Worm (Caenorhabditis elegans) whole organism, mixed stage, embryonic: ENCODE measurements around the gene tomm-40.
A peak's percentile ranks its signal among the peaks of the same experiment; 100 is the strongest.

Experiments used
- M03D4.4 ChIP-seq: sonication (generic microtip); optimal IDR thresholded peaks from 2 replicates; lab custom pipeline; 2017; ENCODE audit warnings: mild to moderate bottlenecking, missing genetic modification characterization, missing compliant biosample characterization
- bed-3 ChIP-seq: fragments of 200-800 bp; sonication (Bioruptor generic); optimal IDR thresholded peaks from 3 replicates; lab custom pipeline; 2018; ENCODE audit warnings: mild to moderate bottlenecking, missing genetic modification characterization, moderate library complexity, missing compliant biosample characterization
- blmp-1 ChIP-seq: fragments of 150-350 bp; optimal IDR thresholded peaks from 2 replicates; lab custom pipeline; 2014; ENCODE audit warnings: missing biosample characterization, missing genetic modification characterization
- ceh-39 ChIP-seq: fragments of 150-350 bp; optimal IDR thresholded peaks from 2 replicates; lab custom pipeline; 2014; ENCODE audit warnings: missing biosample characterization, missing genetic modification characterization
- ceh-83 ChIP-seq: fragments of 200-800 bp; sonication (Bioruptor generic); optimal IDR thresholded peaks from 2 replicates; lab custom pipeline; 2018; ENCODE audit warnings: mild to moderate bottlenecking, missing genetic modification characterization, missing compliant biosample characterization
- ces-1 ChIP-seq: fragments of 150-350 bp; optimal IDR thresholded peaks from 2 replicates; lab custom pipeline; 2014; ENCODE audit warnings: missing biosample characterization, missing genetic modification reagents, missing genetic modification characterization
- cnd-1 ChIP-seq: fragments of 200-800 bp; sonication (Bioruptor generic); optimal IDR thresholded peaks from 2 replicates; lab custom pipeline; 2018; ENCODE audit warnings: mild to moderate bottlenecking, missing genetic modification characterization, missing compliant biosample characterization
- drap-1 ChIP-seq: fragments of 200-800 bp; sonication (Bioruptor generic); optimal IDR thresholded peaks from 3 replicates; lab custom pipeline; 2018; ENCODE audit warnings: mild to moderate bottlenecking, missing genetic modification characterization, missing compliant biosample characterization
- elt-1 ChIP-seq: sonication (generic microtip); optimal IDR thresholded peaks from 2 replicates; lab custom pipeline; 2017; ENCODE audit warnings: missing genetic modification characterization, mild to moderate bottlenecking, missing compliant biosample characterization, antibody characterized with exemption, moderate library complexity, borderline replicate concordance; ENCODE audit not compliant: insufficient read depth
- elt-3 ChIP-seq: fragments of 150-350 bp; optimal IDR thresholded peaks from 2 replicates; lab custom pipeline; 2014; ENCODE audit warnings: missing biosample characterization, missing genetic modification characterization
- ham-2 ChIP-seq: fragments of 200-800 bp; sonication (Bioruptor generic); optimal IDR thresholded peaks from 2 replicates; lab custom pipeline; 2018; ENCODE audit warnings: mild to moderate bottlenecking, missing genetic modification characterization, missing compliant biosample characterization
- hlh-1 ChIP-seq: fragments of 150-350 bp; optimal IDR thresholded peaks from 2 replicates; lab custom pipeline; 2014; ENCODE audit warnings: missing biosample characterization, missing genetic modification reagents, missing genetic modification characterization
- lin-13 ChIP-seq: fragments of 150-350 bp; optimal IDR thresholded peaks from 2 replicates; lab custom pipeline; 2014; ENCODE audit warnings: missing biosample characterization, missing genetic modification characterization
- lin-32 ChIP-seq: fragments of 200-800 bp; sonication (Bioruptor generic); optimal IDR thresholded peaks from 2 replicates; lab custom pipeline; 2018; ENCODE audit warnings: mild to moderate bottlenecking, missing genetic modification characterization, missing compliant biosample characterization
- lsy-2 ChIP-seq: fragments of 150-350 bp; optimal IDR thresholded peaks from 2 replicates; lab custom pipeline; 2014; ENCODE audit warnings: missing biosample characterization, missing genetic modification characterization
- mep-1 ChIP-seq: fragments of 150-350 bp; optimal IDR thresholded peaks from 2 replicates; lab custom pipeline; 2017; ENCODE audit warnings: missing biosample characterization, missing genetic modification reagents, missing genetic modification characterization, inconsistent platforms
- mls-2 ChIP-seq: sonication (generic microtip); optimal IDR thresholded peaks from 2 replicates; lab custom pipeline; 2016; ENCODE audit warnings: mild to moderate bottlenecking, missing genetic modification characterization, moderate library complexity, missing compliant biosample characterization
- nhr-2 ChIP-seq: fragments of 150-350 bp; optimal IDR thresholded peaks from 2 replicates; lab custom pipeline; 2014; ENCODE audit warnings: missing biosample characterization, missing genetic modification characterization
- nhr-237 ChIP-seq: fragments of 150-350 bp; optimal IDR thresholded peaks from 2 replicates; lab custom pipeline; 2014; ENCODE audit warnings: missing biosample characterization, missing genetic modification characterization
- nhr-28 ChIP-seq: fragments of 150-350 bp; optimal IDR thresholded peaks from 2 replicates; lab custom pipeline; 2014; ENCODE audit warnings: missing biosample characterization, missing genetic modification characterization
- nhr-76 ChIP-seq: sonication (generic microtip); optimal IDR thresholded peaks from 2 replicates; lab custom pipeline; 2017; ENCODE audit warnings: missing biosample characterization, missing genetic modification characterization
- pha-4 ChIP-seq: fragments of 150-350 bp; optimal IDR thresholded peaks from 2 replicates; lab custom pipeline; 2018; ENCODE audit warnings: missing biosample characterization, missing genetic modification reagents, missing genetic modification characterization
- snpc-4 ChIP-seq: fragments of 150-350 bp; optimal IDR thresholded peaks from 2 replicates; lab custom pipeline; 2014; ENCODE audit warnings: missing biosample characterization, missing genetic modification characterization
- sptf-1 ChIP-seq: sonication (generic microtip); optimal IDR thresholded peaks from 2 replicates; lab custom pipeline; 2017; ENCODE audit warnings: mild to moderate bottlenecking, missing genetic modification characterization, moderate library complexity, missing compliant biosample characterization
- tbx-8 ChIP-seq: fragments of 200-800 bp; sonication (Bioruptor generic); optimal IDR thresholded peaks from 2 replicates; lab custom pipeline; 2018; ENCODE audit warnings: mild to moderate bottlenecking, missing genetic modification characterization, moderate library complexity, missing compliant biosample characterization
- unc-120 ChIP-seq: sonication (generic microtip); optimal IDR thresholded peaks from 2 replicates; lab custom pipeline; 2017; ENCODE audit warnings: missing genetic modification characterization, missing compliant biosample characterization; ENCODE audit not compliant: poor library complexity, severe bottlenecking
- ztf-11 ChIP-seq: fragments of 150-350 bp; optimal IDR thresholded peaks from 2 replicates; lab custom pipeline; 2014; ENCODE audit warnings: missing biosample characterization, missing genetic modification characterization

Gene tomm-40

ce11 chrII:8987962-8988361 lies 14.6 kb upstream of the tomm-40 start, which contains the start of gene C18E9.8:
TSS of gene C18E9.8 (minus strand) at chrII:8988062.
- TF ChIP-seq unc-120 (tag; lab: Kevin White, UChicago), result no peak
- TF ChIP-seq mls-2 (tag; lab: Kevin White, UChicago), result no peak
- TF ChIP-seq mep-1 (tag; lab: Kevin White, UChicago), result no peak
- no peak for TF ChIP-seq pha-4
- TF ChIP-seq hlh-1, result no peak
- no peak for TF ChIP-seq ces-1 (GFP tag; lab: Kevin White, UChicago)
- TF ChIP-seq nhr-2 (tag; lab: Kevin White, UChicago), result no peak
- no peak for TF ChIP-seq tbx-8
- no peak for TF ChIP-seq nhr-237 (tag; lab: Kevin White, UChicago)
- TF ChIP-seq lin-32 (GFP tag; lab: Kevin White, UChicago), result no peak
- no peak for TF ChIP-seq ceh-39 (tag; lab: Kevin White, UChicago)
- TF ChIP-seq ham-2 (GFP tag; lab: Kevin White, UChicago), result no peak
- no peak for TF ChIP-seq nhr-28 (tag; lab: Kevin White, UChicago)
- no peak for TF ChIP-seq ztf-11 (tag; lab: Kevin White, UChicago)
- TF ChIP-seq, all 35 proteins: peak for 0

- TF ChIP-seq nhr-2 (tag; lab: Kevin White, UChicago), result no peak
- TF ChIP-seq bed-3 (GFP tag; lab: Kevin White, UChicago), result no peak
- TF ChIP-seq drap-1 (GFP tag; lab: Kevin White, UChicago), result no peak
Observed at ce11 chrII:8982683-8983082, 9.3 kb upstream of the tomm-40 start, which contains the start of gene C18E9.7. TSS of gene C18E9.7 (minus strand) at chrII:8982783.

ce11 chrII:8969251-8970183 lies 3.8 kb downstream of the tomm-40 start, which contains the start of the genes szy-20 and C18E9.5:
TSS of gene szy-20 (minus strand) at chrII:8969333.
TSS of gene C18E9.5 (plus strand) at chrII:8969980.
- no peak for TF ChIP-seq elt-3
- peak; percentile 77 for TF ChIP-seq lsy-2 (tag; lab: Kevin White, UChicago)
- TF ChIP-seq M03D4.4 (tag; lab: Kevin White, UChicago), result peak; percentile 55
- TF ChIP-seq pha-4, result peak; percentile 30
- TF ChIP-seq ham-2 (GFP tag; lab: Kevin White, UChicago), result no peak
- TF ChIP-seq nhr-2 (tag; lab: Kevin White, UChicago), result no peak
- peak; percentile 63 for TF ChIP-seq unc-120 (tag; lab: Kevin White, UChicago)
- TF ChIP-seq drap-1 (GFP tag; lab: Kevin White, UChicago), result peak; percentile 8
- TF ChIP-seq sptf-1, result peak; percentile 16
- no peak for TF ChIP-seq nhr-76 (tag; lab: Kevin White, UChicago)
- peak; percentile 63 for TF ChIP-seq mep-1 (tag; lab: Kevin White, UChicago)
- peak; percentile 11 for TF ChIP-seq cnd-1 (tag; lab: Kevin White, UChicago)
- peak; percentile 55 for TF ChIP-seq nhr-237 (tag; lab: Kevin White, UChicago)
- peak; percentile 65 for TF ChIP-seq ces-1 (GFP tag; lab: Kevin White, UChicago)
- peak; percentile 38 for TF ChIP-seq mls-2 (tag; lab: Kevin White, UChicago)
- TF ChIP-seq lin-13 (tag; lab: Kevin White, UChicago), result peak; percentile 69
- TF ChIP-seq snpc-4 (tag; lab: Kevin White, UChicago), result no peak
- TF ChIP-seq lin-32 (GFP tag; lab: Kevin White, UChicago), result no peak

- no peak for TF ChIP-seq ham-2 (GFP tag; lab: Kevin White, UChicago)
- no peak for TF ChIP-seq cnd-1 (tag; lab: Kevin White, UChicago)
- TF ChIP-seq elt-3, result no peak
- TF ChIP-seq nhr-237 (tag; lab: Kevin White, UChicago), result peak; percentile 11
- TF ChIP-seq ces-1 (GFP tag; lab: Kevin White, UChicago), result peak; percentile 5
- no peak for TF ChIP-seq ztf-11 (tag; lab: Kevin White, UChicago)
- TF ChIP-seq sptf-1, result no peak
- TF ChIP-seq lin-32 (GFP tag; lab: Kevin White, UChicago), result no peak
- TF ChIP-seq mep-1 (tag; lab: Kevin White, UChicago), result peak; percentile 72
- peak; percentile 54 for TF ChIP-seq hlh-1
Observed at ce11 chrII:8964835-8965234, 8.5 kb downstream of the tomm-40 start, which contains the start of the genes ndub-3 and C18E9.2. TSS of gene ndub-3 (minus strand) at chrII:8964890. TSS of gene C18E9.2 (plus strand) at chrII:8965006.

- no peak for TF ChIP-seq ceh-83 (GFP tag; lab: Kevin White, UChicago)
- no peak for TF ChIP-seq tbx-8
- TF ChIP-seq nhr-2 (tag; lab: Kevin White, UChicago), result no peak
- no peak for TF ChIP-seq mls-2 (tag; lab: Kevin White, UChicago)
- TF ChIP-seq M03D4.4 (tag; lab: Kevin White, UChicago), result no peak
- no peak for TF ChIP-seq ham-2 (GFP tag; lab: Kevin White, UChicago)
- no peak for TF ChIP-seq elt-1 (tag; lab: Kevin White, UChicago)
- no peak for TF ChIP-seq bed-3 (GFP tag; lab: Kevin White, UChicago)
- TF ChIP-seq ces-1 (GFP tag; lab: Kevin White, UChicago), result no peak
- TF ChIP-seq mep-1 (tag; lab: Kevin White, UChicago), result no peak
- no peak for TF ChIP-seq blmp-1 (tag; lab: Kevin White, UChicago)
Observed at ce11 chrII:8964049-8964448, 9.3 kb downstream of the tomm-40 start, which contains the start of gene sftd-3. TSS of gene sftd-3 (minus strand) at chrII:8964149.
